Fruit fly (Drosophila melanogaster): ENCODE results near the gene fkh.

fkh gene

dm6 chr3R:28545663-28546062 lies 39.4 kb downstream of the fkh start:
- peak; percentile 45 for TF ChIP-seq Eip78C (GFP tag)
- peak; percentile 65 for TF ChIP-seq fkh (GFP tag; optimal IDR thresholded peaks at IDR 0.05)
- TF ChIP-seq CG3919 (GFP tag; optimal IDR thresholded peaks at IDR 0.05) = peak; percentile 9
- TF ChIP-seq ss (GFP tag; optimal IDR thresholded peaks at IDR 0.05) = peak in 1 of 2 experiments; percentile 2
- TF ChIP-seq vri (GFP tag; optimal IDR thresholded peaks at IDR 0.05) = no peak
- no peak for TF ChIP-seq Ets21C (GFP tag; optimal IDR thresholded peaks at IDR 0.05)

dm6 chr3R:28544538-28545393 lies 40.3 kb downstream of the fkh start, which contains the start of gene mIF2:
Gene mIF2, minus strand, starts transcription at chr3R:28544817.
- TF ChIP-seq CG3032 (tag; optimal IDR thresholded peaks at IDR 0.05) = peak; percentile 52
- peak; percentile 39 for TF ChIP-seq CG10669 (GFP tag; optimal IDR thresholded peaks at IDR 0.05)
- peak; percentile 12 for TF ChIP-seq CG6792 (GFP tag; optimal IDR thresholded peaks at IDR 0.05)
- peak; percentile 43 for TF ChIP-seq Met (GFP tag; optimal IDR thresholded peaks at IDR 0.05)
- peak; percentile 10 for TF ChIP-seq Sox102F (GFP tag; optimal IDR thresholded peaks at IDR 0.05)
- TF ChIP-seq Smox (GFP tag; optimal IDR thresholded peaks at IDR 0.05) = no peak
- TF ChIP-seq CG11902 (GFP tag; optimal IDR thresholded peaks at IDR 0.05) = no peak
- no peak for TF ChIP-seq CG8632 (GFP tag; optimal IDR thresholded peaks at IDR 0.05)
- peak; percentile 43 for TF ChIP-seq CG10631 (GFP tag; optimal IDR thresholded peaks at IDR 0.05)
- TF ChIP-seq Eip78C (GFP tag) = peak; percentile 74
- peak in 1 of 2 experiments; percentile 76 for TF ChIP-seq salr (GFP tag; optimal IDR thresholded peaks at IDR 0.05)
- TF ChIP-seq OdsH (GFP tag; optimal IDR thresholded peaks at IDR 0.05) = peak; percentile 15
- TF ChIP-seq esn (GFP tag; optimal IDR thresholded peaks at IDR 0.05) = peak; percentile 45
- peak; percentile 38 for TF ChIP-seq CG3919 (GFP tag; optimal IDR thresholded peaks at IDR 0.05)
- no peak for TF ChIP-seq Eip93F (GFP tag; optimal IDR thresholded peaks at IDR 0.05)
- no peak for TF ChIP-seq ss (GFP tag; optimal IDR thresholded peaks at IDR 0.05)
- TF ChIP-seq vri (GFP tag; optimal IDR thresholded peaks at IDR 0.05) = peak; percentile 48
- TF ChIP-seq Blimp-1 (GFP tag; optimal IDR thresholded peaks at IDR 0.05) = no peak
- peak; percentile 14 for TF ChIP-seq achi (GFP tag; optimal IDR thresholded peaks at IDR 0.05)
- peak; percentile 52 for TF ChIP-seq net (GFP tag; optimal IDR thresholded peaks at IDR 0.05)
- peak; percentile 12 for TF ChIP-seq acj6 (GFP tag; optimal IDR thresholded peaks at IDR 0.05)
- peak; percentile 21 for TF ChIP-seq cyc (GFP tag; optimal IDR thresholded peaks at IDR 0.05)
- TF ChIP-seq CG31627 (GFP tag; optimal IDR thresholded peaks at IDR 0.05) = no peak
- TF ChIP-seq eg (GFP tag; IDR thresholded peaks at IDR 0.05) = peak; percentile 79
- peak; percentile 14 for TF ChIP-seq lz (GFP tag; optimal IDR thresholded peaks at IDR 0.05)
- peak; percentile 43 for TF ChIP-seq topi (GFP tag; optimal IDR thresholded peaks at IDR 0.05)
- TF ChIP-seq Ets21C (GFP tag; optimal IDR thresholded peaks at IDR 0.05) = no peak
- TF ChIP-seq CG7368 (GFP tag; optimal IDR thresholded peaks at IDR 0.05) = no peak
- no peak for TF ChIP-seq fd85E (GFP tag; optimal IDR thresholded peaks at IDR 0.05)
- TF ChIP-seq svp (GFP tag) = peak; percentile 72
- no peak for TF ChIP-seq CG4318 (GFP tag; optimal IDR thresholded peaks at IDR 0.05)
- no peak for TF ChIP-seq CG16779 (tag; optimal IDR thresholded peaks at IDR 0.05)
- TF ChIP-seq Gug (GFP tag; IDR thresholded peaks at IDR 0.05) = peak; percentile 67
- TF ChIP-seq CG32006 (GFP tag; optimal IDR thresholded peaks at IDR 0.05) = peak; percentile 66
- TF ChIP-seq pdm3 (GFP tag; optimal IDR thresholded peaks at IDR 0.05) = peak; percentile 53
- TF ChIP-seq Lpt (GFP tag; optimal IDR thresholded peaks at IDR 0.05) = peak; percentile 60
- TF ChIP-seq Sox14 (GFP tag; optimal IDR thresholded peaks at IDR 0.05) = peak; percentile 23
- peak; percentile 45 for TF ChIP-seq fkh (GFP tag; optimal IDR thresholded peaks at IDR 0.05)
- TF ChIP-seq CG9139 (GFP tag; optimal IDR thresholded peaks at IDR 0.05) = no peak
- TF ChIP-seq dsx (GFP tag; optimal IDR thresholded peaks at IDR 0.05; ENCODE audit: poor library complexity, severe bottlenecking) = peak; percentile 64
- TF ChIP-seq CG6808 (GFP tag; optimal IDR thresholded peaks at IDR 0.05) = peak; percentile 39
- peak; percentile 22 for TF ChIP-seq CG6276 (GFP tag; optimal IDR thresholded peaks at IDR 0.05)
- peak; percentile 57 for TF ChIP-seq Ets96B (tag; optimal IDR thresholded peaks at IDR 0.05)
- TF ChIP-seq CG1621 (tag; optimal IDR thresholded peaks at IDR 0.05) = peak; percentile 24
- peak; percentile 22 for TF ChIP-seq spab (GFP tag; optimal IDR thresholded peaks at IDR 0.05)
- no peak for TF ChIP-seq Hr39 (GFP tag; optimal IDR thresholded peaks at IDR 0.05)
- TF ChIP-seq dac (GFP tag; optimal IDR thresholded peaks at IDR 0.05) = peak; percentile 22
